Fruit fly (Drosophila melanogaster) whole organism, embryonic: ENCODE data around the gene fwe.

ENCODE experiments used
- Asciz ChIP-seq: fragments of 200-800 bp; sonication (Bioruptor generic); optimal IDR thresholded peaks from 2 replicates; lab custom pipeline; 2017; ENCODE audit warnings: missing biosample characterization, mild to moderate bottlenecking, missing genetic modification characterization, missing genetic modification reagents
- Atf-2 ChIP-seq: fragments of 200-800 bp; sonication (Bioruptor generic); optimal IDR thresholded peaks from 2 replicates; lab custom pipeline; 2016; ENCODE audit warnings: missing biosample characterization, missing genetic modification characterization
- Atf3 ChIP-seq: fragments of 200-800 bp; sonication (Bioruptor generic); optimal IDR thresholded peaks from 3 replicates; lab custom pipeline; 2016; ENCODE audit warnings: missing biosample characterization, missing genetic modification characterization
- B-H2 ChIP-seq: fragments of 200-800 bp; sonication (Bioruptor generic); optimal IDR thresholded peaks from 2 replicates; lab custom pipeline; 2018; ENCODE audit warnings: missing biosample characterization, mild to moderate bottlenecking, missing genetic modification characterization
- Bgb ChIP-seq: fragments of 200-800 bp; sonication (Bioruptor generic); IDR thresholded peaks from 2 replicates; pipeline ENCODE4 v1.3.6; 2022; ENCODE audit warnings: missing biosample characterization, missing genetic modification characterization; ENCODE audit not compliant: partially characterized antibody
- CG10543 ChIP-seq: fragments of 200-800 bp; sonication (Bioruptor generic); optimal IDR thresholded peaks from 3 replicates; lab custom pipeline; 2017; ENCODE audit warnings: missing biosample characterization, mild to moderate bottlenecking, missing genetic modification characterization, moderate library complexity
- CG12942 ChIP-seq: fragments of 200-800 bp; sonication (Bioruptor generic); optimal IDR thresholded peaks from 3 replicates; lab custom pipeline; 2016; ENCODE audit warnings: missing biosample characterization, missing genetic modification characterization
- CG14667 ChIP-seq: fragments of 200-800 bp; sonication (Bioruptor generic); IDR thresholded peaks from 2 replicates; pipeline ENCODE4 v1.3.6; 2022; ENCODE audit warnings: missing biosample characterization, missing genetic modification characterization
- CG14710 ChIP-seq: fragments of 200-800 bp; sonication (Bioruptor generic); optimal IDR thresholded peaks from 3 replicates; lab custom pipeline; 2019; ENCODE audit warnings: missing biosample characterization, mild to moderate bottlenecking, missing genetic modification characterization, moderate library complexity
- CG14860 ChIP-seq: fragments of 200-800 bp; sonication (Bioruptor generic); IDR thresholded peaks from 3 replicates; pipeline ENCODE4 v1.3.6; 2022; ENCODE audit warnings: missing biosample characterization, missing genetic modification characterization; ENCODE audit not compliant: partially characterized antibody
- CG16779 ChIP-seq: fragments of 200-800 bp; sonication (Bioruptor generic); IDR thresholded peaks from 2 replicates; pipeline ENCODE4 v1.3.6; 2022; ENCODE audit warnings: missing biosample characterization, missing genetic modification characterization
- CG16815 ChIP-seq: fragments of 200-800 bp; sonication (Bioruptor generic); optimal IDR thresholded peaks from 3 replicates; lab custom pipeline; 2017; ENCODE audit warnings: missing biosample characterization, mild to moderate bottlenecking, missing genetic modification characterization
- CG16863 ChIP-seq: fragments of 200-800 bp; sonication (Bioruptor generic); optimal IDR thresholded peaks from 3 replicates; lab custom pipeline; 2016; ENCODE audit warnings: missing biosample characterization, missing genetic modification characterization
- CG17912 ChIP-seq: fragments of 200-800 bp; sonication (Bioruptor generic); optimal IDR thresholded peaks from 2 replicates; lab custom pipeline; 2018; ENCODE audit warnings: missing biosample characterization, mild to moderate bottlenecking, missing genetic modification characterization
- CG2120 ChIP-seq: fragments of 200-800 bp; sonication (Bioruptor generic); optimal IDR thresholded peaks from 3 replicates; lab custom pipeline; 2016; ENCODE audit warnings: missing biosample characterization, missing genetic modification characterization
- CG30431 ChIP-seq: fragments of 200-800 bp; sonication (Bioruptor generic); optimal IDR thresholded peaks from 2 replicates; lab custom pipeline; 2017; ENCODE audit warnings: missing biosample characterization, missing genetic modification characterization
- CG31224 ChIP-seq: fragments of 200-800 bp; sonication (Bioruptor generic); IDR thresholded peaks from 2 replicates; pipeline ENCODE4 v1.3.6; 2022; ENCODE audit warnings: missing biosample characterization, missing genetic modification characterization
- CG8388 ChIP-seq: fragments of 200-800 bp; sonication (Bioruptor generic); optimal IDR thresholded peaks from 2 replicates; lab custom pipeline; 2019; ENCODE audit warnings: missing biosample characterization, mild to moderate bottlenecking, missing genetic modification characterization, moderate library complexity
- CG8765 ChIP-seq: fragments of 200-800 bp; sonication (Bioruptor generic); IDR thresholded peaks from 2 replicates; pipeline ENCODE4 v1.3.6; 2022; ENCODE audit warnings: missing biosample characterization, missing genetic modification characterization
- Camta ChIP-seq: fragments of 200-800 bp; sonication (Bioruptor generic); optimal IDR thresholded peaks from 2 replicates; lab custom pipeline; 2016; ENCODE audit warnings: missing biosample characterization, missing genetic modification characterization
- Dfd ChIP-seq, 2 experiments: fragments of >200 bp; optimal IDR thresholded peaks; 2 replicates each; lab custom pipeline; 2017; ENCODE audit warnings: missing biosample characterization in 2 of 2, missing genetic modification characterization in 2 of 2
- HLHmδ ChIP-seq: fragments of 200-800 bp; sonication (Bioruptor generic); optimal IDR thresholded peaks from 2 replicates; lab custom pipeline; 2018; ENCODE audit warnings: missing biosample characterization, mild to moderate bottlenecking, missing genetic modification characterization, moderate library complexity
- Lpt ChIP-seq: fragments of >200 bp; optimal IDR thresholded peaks from 2 replicates; lab custom pipeline; 2018; ENCODE audit warnings: missing biosample characterization, missing genetic modification characterization
- NC2β ChIP-seq: fragments of 200-800 bp; sonication (Bioruptor generic); optimal IDR thresholded peaks from 2 replicates; lab custom pipeline; 2016; ENCODE audit warnings: missing biosample characterization, missing genetic modification characterization
- NFAT ChIP-seq: fragments of 200-800 bp; sonication (Bioruptor generic); IDR thresholded peaks from 2 replicates; pipeline ENCODE4 v1.3.6; 2022; ENCODE audit warnings: missing biosample characterization, missing genetic modification characterization
- NfI ChIP-seq: fragments of 200-800 bp; sonication (Bioruptor generic); optimal IDR thresholded peaks from 3 replicates; lab custom pipeline; 2018; ENCODE audit warnings: missing biosample characterization, mild to moderate bottlenecking, missing genetic modification characterization, moderate library complexity
- Oaz ChIP-seq: fragments of 200-800 bp; sonication (Bioruptor generic); IDR thresholded peaks from 2 replicates; pipeline ENCODE4 v1.3.6; 2022; ENCODE audit warnings: missing biosample characterization, missing genetic modification characterization
- Sry-β ChIP-seq: fragments of 200-800 bp; sonication (Bioruptor generic); optimal IDR thresholded peaks from 2 replicates; lab custom pipeline; 2018; ENCODE audit warnings: missing biosample characterization, mild to moderate bottlenecking, missing genetic modification characterization, moderate library complexity
- TFAM ChIP-seq: fragments of 200-800 bp; sonication (Bioruptor generic); optimal IDR thresholded peaks from 2 replicates; lab custom pipeline; 2017; ENCODE audit warnings: missing biosample characterization, missing genetic modification characterization, inconsistent platforms
- bcd ChIP-seq: fragments of 200-800 bp; sonication (Bioruptor generic); optimal IDR thresholded peaks from 2 replicates; lab custom pipeline; 2017; ENCODE audit warnings: missing biosample characterization, mild to moderate bottlenecking, missing genetic modification characterization
- bowl ChIP-seq: fragments of 200-800 bp; sonication (Bioruptor generic); IDR thresholded peaks from 2 replicates; pipeline ENCODE4 v1.3.6; 2022; ENCODE audit warnings: missing biosample characterization, missing genetic modification characterization
- cas ChIP-seq: fragments of 200-800 bp; sonication (Bioruptor generic); IDR thresholded peaks from 2 replicates; pipeline ENCODE4 v1.3.6; 2022; ENCODE audit warnings: missing biosample characterization, missing genetic modification characterization
- caup ChIP-seq: fragments of 200-800 bp; sonication (Bioruptor generic); optimal IDR thresholded peaks from 3 replicates; lab custom pipeline; 2017; ENCODE audit warnings: missing biosample characterization, mild to moderate bottlenecking, missing genetic modification characterization, moderate library complexity; ENCODE audit not compliant: severe bottlenecking
- fd96Cb ChIP-seq: fragments of 200-800 bp; sonication (Bioruptor generic); optimal IDR thresholded peaks from 2 replicates; lab custom pipeline; 2018; ENCODE audit warnings: missing biosample characterization, mild to moderate bottlenecking, missing genetic modification characterization, moderate library complexity
- gro ChIP-seq: fragments of 200-800 bp; sonication (Bioruptor generic); optimal IDR thresholded peaks from 2 replicates; lab custom pipeline; 2016; ENCODE audit warnings: missing biosample characterization, missing genetic modification characterization
- hkb ChIP-seq, 2 experiments: fragments of 200-800 bp in 1 of 2; fragments of >200 bp in 1 of 2; sonication (Bioruptor generic) in 1 of 2; IDR thresholded peaks in 1 of 2; optimal IDR thresholded peaks in 1 of 2; 2 replicates each; pipeline versions ENCODE4 v1.3.6 to Lab custom; 2017 to 2022; ENCODE audit warnings: missing biosample characterization in 1 of 2, missing genetic modification characterization in 1 of 2
- luna ChIP-seq: fragments of 200-800 bp; sonication (Bioruptor generic); optimal IDR thresholded peaks from 2 replicates; lab custom pipeline; 2016; ENCODE audit warnings: missing biosample characterization, missing genetic modification characterization
- org-1 ChIP-seq: fragments of 200-800 bp; sonication (Bioruptor generic); optimal IDR thresholded peaks from 2 replicates; lab custom pipeline; 2017; ENCODE audit warnings: missing biosample characterization, missing genetic modification characterization
- pb ChIP-seq: fragments of 200-800 bp; sonication (Bioruptor generic); optimal IDR thresholded peaks from 3 replicates; lab custom pipeline; 2016; ENCODE audit warnings: missing biosample characterization, missing genetic modification characterization
- pfk ChIP-seq: fragments of 200-800 bp; sonication (Bioruptor generic); optimal IDR thresholded peaks from 2 replicates; lab custom pipeline; 2018; ENCODE audit warnings: missing biosample characterization, mild to moderate bottlenecking, missing genetic modification characterization, moderate library complexity
- ranshi ChIP-seq: fragments of 200-800 bp; sonication (Bioruptor generic); IDR thresholded peaks from 2 replicates; pipeline ENCODE4 v1.3.6; 2022; ENCODE audit warnings: missing biosample characterization, missing genetic modification characterization
- sob ChIP-seq: fragments of 200-800 bp; sonication (Bioruptor generic); IDR thresholded peaks from 2 replicates; pipeline ENCODE4 v1.3.6; 2022; ENCODE audit warnings: missing biosample characterization, missing genetic modification characterization
- tin ChIP-seq: fragments of 200-800 bp; sonication (Bioruptor generic); optimal IDR thresholded peaks from 3 replicates; lab custom pipeline; 2016; ENCODE audit warnings: missing biosample characterization, missing genetic modification characterization
- tx ChIP-seq: fragments of 200-800 bp; sonication (Bioruptor generic); optimal IDR thresholded peaks from 2 replicates; lab custom pipeline; 2016; ENCODE audit warnings: missing biosample characterization, missing genetic modification characterization
- vvl ChIP-seq: fragments of 200-800 bp; sonication (Bioruptor generic); IDR thresholded peaks from 2 replicates; pipeline ENCODE4 v1.3.6; 2022; ENCODE audit warnings: missing biosample characterization, missing genetic modification characterization
- wek ChIP-seq: fragments of 200-800 bp; sonication (Bioruptor generic); optimal IDR thresholded peaks from 3 replicates; lab custom pipeline; 2018; ENCODE audit warnings: missing biosample characterization, mild to moderate bottlenecking, missing genetic modification characterization, moderate library complexity
- z ChIP-seq: fragments of 200-800 bp; sonication (Bioruptor generic); IDR thresholded peaks from 3 replicates; pipeline ENCODE4 v1.3.6; 2022; ENCODE audit warnings: missing biosample characterization, missing genetic modification characterization

The fwe gene

DNA sequence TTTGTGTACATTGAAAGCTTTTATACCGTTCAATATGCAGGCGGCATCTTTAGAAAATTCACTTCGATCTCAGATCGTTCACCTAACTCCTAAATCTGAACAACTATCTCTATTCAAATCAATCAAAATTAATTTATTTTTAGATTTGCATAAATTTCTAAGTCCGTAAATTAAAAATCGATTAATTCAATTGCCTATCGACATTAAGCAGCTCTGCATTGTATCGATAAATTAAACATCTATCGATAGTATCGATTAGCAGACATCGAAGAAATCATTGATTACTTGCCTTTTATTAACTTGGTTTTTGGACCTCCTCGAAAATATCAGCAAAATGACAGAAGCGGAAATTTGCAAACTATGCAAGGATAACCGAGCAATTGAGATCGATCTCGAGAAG is 504 bp upstream of the fwe start, which contains the start of gene CkIIalpha-i1 (continued):
- TF ChIP-seq Oaz (GFP tag; lab: Robert Waterston, UW) (no peak), Bgb (GFP tag; lab: Robert Waterston, UW) (peak; percentile 96), NFAT (GFP tag; lab: Robert Waterston, UW) (no peak), CG14860 (GFP tag; lab: Robert Waterston, UW) (peak; percentile 99), pfk (GFP tag; lab: Kevin White, UChicago) (no peak), bcd (GFP tag; lab: Kevin White, UChicago) (no peak), CG14710 (tag; lab: Kevin White, UChicago) (peak; percentile 11), luna (GFP tag; lab: Kevin White, UChicago) (no peak), CG10543 (GFP tag; lab: Kevin White, UChicago) (no peak), wek (GFP tag; lab: Kevin White, UChicago) (no peak), vvl (GFP tag; lab: Robert Waterston, UW) (peak; percentile 53), cas (GFP tag; lab: Robert Waterston, UW) (no peak)
- TF ChIP-seq, all 482 proteins: peak for 56

DNA sequence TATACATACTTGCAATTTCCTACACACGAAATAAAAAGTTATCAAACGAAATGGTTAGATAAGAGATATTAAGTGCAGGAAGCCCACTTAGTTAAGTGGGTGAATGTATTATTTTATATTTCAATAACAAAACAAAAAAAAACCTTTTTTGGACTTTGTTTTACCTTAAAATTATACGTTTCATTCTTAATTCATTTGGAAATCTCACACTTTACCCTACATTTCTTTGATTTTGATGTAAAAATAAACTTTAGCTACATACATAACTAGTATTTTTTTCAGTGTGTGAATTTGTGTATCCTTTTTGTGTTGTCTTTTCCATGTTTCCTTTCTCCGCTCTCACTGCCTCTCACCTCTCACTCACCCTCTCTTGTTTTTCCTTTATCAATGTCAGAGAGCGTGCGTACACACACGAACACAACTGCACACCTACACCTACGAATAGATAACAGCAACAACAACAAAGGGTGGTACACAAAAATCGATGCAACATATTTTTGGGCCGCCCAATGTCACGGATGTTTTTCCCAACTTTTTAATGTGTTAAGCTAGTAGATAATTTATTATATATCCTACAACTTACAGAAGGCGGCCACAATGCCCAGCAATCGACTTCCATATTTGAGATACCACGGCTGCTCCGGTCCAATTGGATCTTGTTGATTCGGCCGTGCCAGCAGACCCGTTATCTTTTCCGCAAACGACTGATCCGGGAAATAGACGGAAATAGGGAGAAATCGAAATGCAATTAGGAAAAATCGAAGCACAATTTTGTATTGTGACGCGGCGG is 662 bp downstream of the fwe start:
- TF ChIP-seq Camta (GFP tag; lab: Kevin White, UChicago) (peak; percentile 67), fd96Cb (tag; lab: Kevin White, UChicago) (peak; percentile 71), CG8388 (peak; percentile 72), CG16863 (GFP tag; lab: Kevin White, UChicago) (peak; percentile 38), gro (GFP tag; lab: Kevin White, UChicago) (peak; percentile 8), bowl (no peak), Lpt (no peak), B-H2 (GFP tag; lab: Kevin White, UChicago) (no peak), caup (GFP tag; lab: Kevin White, UChicago) (peak; percentile 71), CG8765 (GFP tag; lab: Robert Waterston, UW) (no peak), tin (GFP tag; lab: Kevin White, UChicago) (peak; percentile 72), CG2120 (GFP tag; lab: Kevin White, UChicago) (peak; percentile 88), NC2β (peak; percentile 41), org-1 (GFP tag; lab: Kevin White, UChicago) (peak; percentile 67), TFAM (GFP tag; lab: Kevin White, UChicago) (peak; percentile 1), ranshi (GFP tag; lab: Robert Waterston, UW) (peak; percentile 63; the same call in 1 of the 2 replicates), sob (peak; percentile 54; the same call in 1 of the 2 replicates), CG12942 (GFP tag; lab: Kevin White, UChicago) (peak; percentile 51), z (GFP tag; lab: Robert Waterston, UW) (no peak), CG31224 (GFP tag; lab: Robert Waterston, UW) (peak; percentile 36; the same call in 1 of the 2 replicates), Sry-β (no peak), pfk (GFP tag; lab: Kevin White, UChicago) (no peak), tx (peak; percentile 51), hkb (optimal IDR thresholded peaks at IDR 0.05; lab: Kevin White, UChicago) (no peak), hkb (GFP tag; IDR thresholded peaks at IDR 0.05; lab: Robert Waterston, UW) (peak; percentile 73), CG14667 (GFP tag; lab: Robert Waterston, UW) (no peak; the same call in 1 of the 2 replicates), CG16779 (no peak), Dfd (GFP tag; optimal IDR thresholded peaks at IDR 0.05; lab: Kevin White, UChicago) (peak in 1 of 2 experiments; percentile 70), Atf3 (GFP tag; lab: Kevin White, UChicago) (no peak), Asciz (GFP tag; lab: Kevin White, UChicago) (peak; percentile 24), CG16815 (peak; percentile 40), pb (GFP tag; lab: Kevin White, UChicago) (no peak), NfI (GFP tag; lab: Kevin White, UChicago) (peak; percentile 67), HLHmδ (GFP tag; lab: Kevin White, UChicago) (no peak), CG30431 (no peak), CG17912 (no peak), Atf-2 (GFP tag; lab: Kevin White, UChicago) (peak; percentile 42)
